Worm (Caenorhabditis elegans) whole organism, mixed stage, embryonic: ENCODE results near the gene F46B3.15.

ENCODE experiments used
- M03D4.4 ChIP-seq: sonication (generic microtip); optimal IDR thresholded peaks from 2 replicates; lab custom pipeline; 2017; ENCODE audit warnings: mild to moderate bottlenecking, missing genetic modification characterization, missing compliant biosample characterization
- bed-3 ChIP-seq: fragments of 200-800 bp; sonication (Bioruptor generic); optimal IDR thresholded peaks from 3 replicates; lab custom pipeline; 2018; ENCODE audit warnings: mild to moderate bottlenecking, missing genetic modification characterization, moderate library complexity, missing compliant biosample characterization
- blmp-1 ChIP-seq: fragments of 150-350 bp; optimal IDR thresholded peaks from 2 replicates; lab custom pipeline; 2014; ENCODE audit warnings: missing biosample characterization, missing genetic modification characterization
- ceh-39 ChIP-seq: fragments of 150-350 bp; optimal IDR thresholded peaks from 2 replicates; lab custom pipeline; 2014; ENCODE audit warnings: missing biosample characterization, missing genetic modification characterization
- ceh-43 ChIP-seq: fragments of 200-800 bp; sonication (Bioruptor generic); optimal IDR thresholded peaks from 2 replicates; lab custom pipeline; 2018; ENCODE audit warnings: mild to moderate bottlenecking, missing genetic modification characterization, moderate library complexity, missing compliant biosample characterization
- ceh-83 ChIP-seq: fragments of 200-800 bp; sonication (Bioruptor generic); optimal IDR thresholded peaks from 2 replicates; lab custom pipeline; 2018; ENCODE audit warnings: mild to moderate bottlenecking, missing genetic modification characterization, missing compliant biosample characterization
- ces-1 ChIP-seq: fragments of 150-350 bp; optimal IDR thresholded peaks from 2 replicates; lab custom pipeline; 2014; ENCODE audit warnings: missing biosample characterization, missing genetic modification reagents, missing genetic modification characterization
- drap-1 ChIP-seq: fragments of 200-800 bp; sonication (Bioruptor generic); optimal IDR thresholded peaks from 3 replicates; lab custom pipeline; 2018; ENCODE audit warnings: mild to moderate bottlenecking, missing genetic modification characterization, missing compliant biosample characterization
- elt-1 ChIP-seq: sonication (generic microtip); optimal IDR thresholded peaks from 2 replicates; lab custom pipeline; 2017; ENCODE audit warnings: missing genetic modification characterization, mild to moderate bottlenecking, missing compliant biosample characterization, antibody characterized with exemption, moderate library complexity, borderline replicate concordance; ENCODE audit not compliant: insufficient read depth
- elt-3 ChIP-seq: fragments of 150-350 bp; optimal IDR thresholded peaks from 2 replicates; lab custom pipeline; 2014; ENCODE audit warnings: missing biosample characterization, missing genetic modification characterization
- flh-1 ChIP-seq: fragments of 200-800 bp; sonication (Bioruptor generic); optimal IDR thresholded peaks from 2 replicates; lab custom pipeline; 2018; ENCODE audit warnings: mild to moderate bottlenecking, missing genetic modification characterization, moderate library complexity, missing compliant biosample characterization
- ham-2 ChIP-seq: fragments of 200-800 bp; sonication (Bioruptor generic); optimal IDR thresholded peaks from 2 replicates; lab custom pipeline; 2018; ENCODE audit warnings: mild to moderate bottlenecking, missing genetic modification characterization, missing compliant biosample characterization
- lin-32 ChIP-seq: fragments of 200-800 bp; sonication (Bioruptor generic); optimal IDR thresholded peaks from 2 replicates; lab custom pipeline; 2018; ENCODE audit warnings: mild to moderate bottlenecking, missing genetic modification characterization, missing compliant biosample characterization
- lsy-2 ChIP-seq: fragments of 150-350 bp; optimal IDR thresholded peaks from 2 replicates; lab custom pipeline; 2014; ENCODE audit warnings: missing biosample characterization, missing genetic modification characterization
- mep-1 ChIP-seq: fragments of 150-350 bp; optimal IDR thresholded peaks from 2 replicates; lab custom pipeline; 2017; ENCODE audit warnings: missing biosample characterization, missing genetic modification reagents, missing genetic modification characterization, inconsistent platforms
- nhr-12 ChIP-seq: fragments of 150-350 bp; optimal IDR thresholded peaks from 2 replicates; lab custom pipeline; 2014; ENCODE audit warnings: missing biosample characterization, missing genetic modification characterization
- nhr-2 ChIP-seq: fragments of 150-350 bp; optimal IDR thresholded peaks from 2 replicates; lab custom pipeline; 2014; ENCODE audit warnings: missing biosample characterization, missing genetic modification characterization
- nhr-237 ChIP-seq: fragments of 150-350 bp; optimal IDR thresholded peaks from 2 replicates; lab custom pipeline; 2014; ENCODE audit warnings: missing biosample characterization, missing genetic modification characterization
- pha-4 ChIP-seq: fragments of 150-350 bp; optimal IDR thresholded peaks from 2 replicates; lab custom pipeline; 2018; ENCODE audit warnings: missing biosample characterization, missing genetic modification reagents, missing genetic modification characterization
- sem-2 ChIP-seq: fragments of 200-800 bp; sonication (Bioruptor generic); optimal IDR thresholded peaks from 2 replicates; lab custom pipeline; 2018; ENCODE audit warnings: mild to moderate bottlenecking, missing genetic modification characterization, missing compliant biosample characterization
- sptf-1 ChIP-seq: sonication (generic microtip); optimal IDR thresholded peaks from 2 replicates; lab custom pipeline; 2017; ENCODE audit warnings: mild to moderate bottlenecking, missing genetic modification characterization, moderate library complexity, missing compliant biosample characterization
- tbx-8 ChIP-seq: fragments of 200-800 bp; sonication (Bioruptor generic); optimal IDR thresholded peaks from 2 replicates; lab custom pipeline; 2018; ENCODE audit warnings: mild to moderate bottlenecking, missing genetic modification characterization, moderate library complexity, missing compliant biosample characterization
- unc-120 ChIP-seq: sonication (generic microtip); optimal IDR thresholded peaks from 2 replicates; lab custom pipeline; 2017; ENCODE audit warnings: missing genetic modification characterization, missing compliant biosample characterization; ENCODE audit not compliant: poor library complexity, severe bottlenecking
- unc-39 ChIP-seq: fragments of 150-350 bp; optimal IDR thresholded peaks from 2 replicates; lab custom pipeline; 2014; ENCODE audit warnings: missing biosample characterization, missing genetic modification characterization
- unc-62 ChIP-seq: fragments of 150-350 bp; optimal IDR thresholded peaks from 2 replicates; lab custom pipeline; 2014; ENCODE audit warnings: missing biosample characterization, missing genetic modification reagents, missing genetic modification characterization
- zip-8 ChIP-seq: fragments of 150-350 bp; optimal IDR thresholded peaks from 2 replicates; lab custom pipeline; 2014; ENCODE audit warnings: missing biosample characterization, missing genetic modification characterization
- ztf-11 ChIP-seq: fragments of 150-350 bp; optimal IDR thresholded peaks from 2 replicates; lab custom pipeline; 2014; ENCODE audit warnings: missing biosample characterization, missing genetic modification characterization

F46B3.15 gene

ce11 chrV:20670625-20671024, 37.1 kb upstream of the F46B3.15 start:
- TF ChIP-seq mep-1 (tag; lab: Kevin White, UChicago) = no peak
- peak; percentile 14 for TF ChIP-seq sem-2
- TF ChIP-seq elt-3 (tag; lab: Kevin White, UChicago) = no peak
- no peak for TF ChIP-seq sptf-1
- TF ChIP-seq ham-2 (GFP tag; lab: Kevin White, UChicago) = no peak
- TF ChIP-seq ceh-83 (GFP tag; lab: Kevin White, UChicago) = no peak
- TF ChIP-seq unc-62 (GFP tag; lab: Kevin White, UChicago) = no peak
- no peak for TF ChIP-seq ceh-39
- TF ChIP-seq, all 35 proteins: peak for 1

ce11 chrV:20666905-20667304, 33.4 kb upstream of the F46B3.15 start, which contains the start of gene mlt-11:
mlt-11 (plus strand) TSS chrV:20667205.
- no peak for TF ChIP-seq tbx-8 (GFP tag; lab: Kevin White, UChicago)
- TF ChIP-seq elt-1 (tag; lab: Kevin White, UChicago) = no peak
- no peak for TF ChIP-seq M03D4.4 (tag; lab: Kevin White, UChicago)
- TF ChIP-seq blmp-1 (tag; lab: Kevin White, UChicago) = no peak
- no peak for TF ChIP-seq ceh-43
- no peak for TF ChIP-seq elt-3 (tag; lab: Kevin White, UChicago)
- no peak for TF ChIP-seq lin-32
- no peak for TF ChIP-seq ces-1 (GFP tag; lab: Kevin White, UChicago)
- no peak for TF ChIP-seq flh-1 (GFP tag; lab: Kevin White, UChicago)
- TF ChIP-seq ztf-11 (tag; lab: Kevin White, UChicago) = no peak
- no peak for TF ChIP-seq unc-39 (tag; lab: Kevin White, UChicago)
- no peak for TF ChIP-seq zip-8 (tag; lab: Kevin White, UChicago)
- no peak for TF ChIP-seq lsy-2 (tag; lab: Kevin White, UChicago)
- TF ChIP-seq nhr-237 (tag; lab: Kevin White, UChicago) = no peak
- TF ChIP-seq ceh-39 = no peak
- no peak for TF ChIP-seq sem-2
- no peak for TF ChIP-seq unc-62 (GFP tag; lab: Kevin White, UChicago)
- TF ChIP-seq mep-1 (tag; lab: Kevin White, UChicago) = no peak
- TF ChIP-seq nhr-2 (tag; lab: Kevin White, UChicago) = no peak
- TF ChIP-seq bed-3 (GFP tag; lab: Kevin White, UChicago) = no peak

- TF ChIP-seq nhr-12 (tag; lab: Kevin White, UChicago) (no peak), unc-62 (GFP tag; lab: Kevin White, UChicago) (no peak), pha-4 (tag; lab: Kevin White, UChicago) (no peak), drap-1 (GFP tag; lab: Kevin White, UChicago) (no peak), ceh-43 (no peak), blmp-1 (tag; lab: Kevin White, UChicago) (peak; percentile 84), elt-1 (tag; lab: Kevin White, UChicago) (no peak), nhr-2 (tag; lab: Kevin White, UChicago) (no peak), mep-1 (tag; lab: Kevin White, UChicago) (no peak), zip-8 (tag; lab: Kevin White, UChicago) (peak; percentile 54), ceh-83 (GFP tag; lab: Kevin White, UChicago) (no peak), unc-120 (tag; lab: Kevin White, UChicago) (no peak)
- TF ChIP-seq, all 35 proteins: peak for 2
Measured at ce11 chrV:20664930-20665329, 31.4 kb upstream of the F46B3.15 start.

ce11 chrV:20663736-20664135, 30.2 kb upstream of the F46B3.15 start:
- TF ChIP-seq mep-1 (tag; lab: Kevin White, UChicago) = no peak
- TF ChIP-seq blmp-1 (tag; lab: Kevin White, UChicago) = peak; percentile 18

ce11 chrV:20662474-20662873, 29.0 kb upstream of the F46B3.15 start:
- no peak for TF ChIP-seq pha-4 (tag; lab: Kevin White, UChicago)
- TF ChIP-seq elt-1 (tag; lab: Kevin White, UChicago) = peak; percentile 25
- TF ChIP-seq, all 35 proteins: peak for 1

ce11 chrV:20660025-20660424, 26.5 kb upstream of the F46B3.15 start, which contains the start of gene W01F3.2:
W01F3.2 (plus strand) TSS chrV:20660325.
- TF ChIP-seq nhr-2 (tag; lab: Kevin White, UChicago) = no peak
- no peak for TF ChIP-seq lin-32
- TF ChIP-seq mep-1 (tag; lab: Kevin White, UChicago) = no peak
- no peak for TF ChIP-seq M03D4.4 (tag; lab: Kevin White, UChicago)
